Fruit fly (Drosophila melanogaster) whole organism, prepupa: ENCODE measurements around the gene mas.

Experiments used
- CG10631 ChIP-seq: fragments of 200-800 bp; sonication (Bioruptor generic); optimal IDR thresholded peaks from 2 replicates; lab custom pipeline; 2016; ENCODE audit warnings: missing biosample characterization, missing genetic modification characterization
- CG3032 ChIP-seq: fragments of 200-800 bp; optimal IDR thresholded peaks from 2 replicates; lab custom pipeline; 2019; ENCODE audit warnings: missing biosample characterization, mild to moderate bottlenecking, missing genetic modification characterization, moderate library complexity
- CG32006 ChIP-seq: fragments of 200-800 bp; sonication (Bioruptor generic); optimal IDR thresholded peaks from 3 replicates; lab custom pipeline; 2017; ENCODE audit warnings: missing biosample characterization, mild to moderate bottlenecking, missing genetic modification characterization
- CG6163 ChIP-seq: fragments of 200-800 bp; sonication (Bioruptor generic); IDR thresholded peaks from 3 replicates; pipeline ENCODE4 v1.3.6; 2022; ENCODE audit warnings: missing biosample characterization, missing genetic modification characterization
- CG6792 ChIP-seq: fragments of 200-800 bp; sonication (Bioruptor generic); optimal IDR thresholded peaks from 3 replicates; lab custom pipeline; 2016; ENCODE audit warnings: missing biosample characterization, missing genetic modification characterization
- CG8632 ChIP-seq: fragments of 200-800 bp; sonication (Bioruptor generic); optimal IDR thresholded peaks from 3 replicates; lab custom pipeline; 2016; ENCODE audit warnings: missing biosample characterization, missing genetic modification characterization
- OdsH ChIP-seq: fragments of 200-800 bp; sonication (Bioruptor generic); optimal IDR thresholded peaks from 3 replicates; lab custom pipeline; 2016; ENCODE audit warnings: missing biosample characterization, missing genetic modification characterization
- lz ChIP-seq: fragments of 200-800 bp; sonication (Bioruptor generic); optimal IDR thresholded peaks from 3 replicates; lab custom pipeline; 2016; ENCODE audit warnings: missing biosample characterization, missing genetic modification characterization

DNA sequence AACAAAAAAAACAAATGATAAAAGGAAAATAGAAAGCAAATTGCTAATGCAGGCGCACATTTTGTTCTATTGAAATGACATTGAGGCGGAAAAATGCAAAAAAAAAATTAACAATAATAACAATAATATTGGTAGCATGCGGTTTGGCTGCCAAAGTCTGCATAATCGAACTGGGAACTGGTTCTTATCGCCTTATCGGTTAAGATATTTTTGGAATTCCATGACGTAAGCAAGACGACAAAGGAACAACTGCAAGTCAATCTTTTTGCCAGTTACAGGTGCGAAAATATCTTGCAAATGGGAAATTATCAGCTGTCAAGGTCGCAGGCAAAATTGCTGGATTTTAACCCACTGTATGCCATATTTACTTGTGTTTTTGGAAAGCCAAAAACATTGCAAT lies 34.7 kb downstream of the mas start:
- TF ChIP-seq CG32006 (no peak), CG10631 (GFP tag; lab: Kevin White, UChicago) (no peak), CG6792 (GFP tag; lab: Kevin White, UChicago) (no peak), lz (GFP tag; lab: Kevin White, UChicago) (no peak), CG3032 (no peak), OdsH (GFP tag; lab: Kevin White, UChicago) (no peak), CG8632 (GFP tag; lab: Kevin White, UChicago) (no peak), CG6163 (no peak)
